Fruit fly (Drosophila melanogaster): ENCODE measurements around the gene wnd.

DNA sequence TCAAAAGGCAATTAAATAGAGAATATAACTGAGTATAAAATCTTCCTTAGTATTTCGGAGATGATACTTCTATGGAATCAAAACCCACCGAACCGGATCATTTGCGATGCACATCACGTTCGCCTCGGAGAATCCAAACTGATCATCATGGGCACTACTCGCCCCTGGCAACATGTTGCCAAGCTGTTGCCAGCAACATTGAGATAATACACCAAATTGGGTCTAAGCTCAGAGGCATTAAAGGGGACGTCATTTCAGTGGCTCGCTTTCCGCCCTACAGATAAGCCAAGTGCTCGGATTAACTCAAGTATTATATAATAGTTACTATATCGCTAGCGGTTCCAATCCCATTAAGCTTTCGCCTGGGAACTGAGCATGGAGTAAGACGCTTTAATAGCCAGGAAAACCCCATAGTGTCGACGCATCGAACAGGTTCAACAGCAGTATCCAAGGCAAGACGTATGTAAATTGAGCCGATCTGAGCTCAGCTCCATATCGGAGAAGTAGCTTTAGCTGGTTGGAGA, 29.5 kb downstream of the wnd start, which contains the start of the genes lush and CG9372:
- no peak for TF ChIP-seq CG17806 (tag; optimal IDR thresholded peaks at IDR 0.05)
- no peak for TF ChIP-seq CG14655 (GFP tag; optimal IDR thresholded peaks at IDR 0.05)
- no peak for TF ChIP-seq Pif1B (GFP tag; optimal IDR thresholded peaks at IDR 0.05)
- no peak for TF ChIP-seq CG13204 (GFP tag; optimal IDR thresholded peaks at IDR 0.05)
